In genomic region chr3R:19387608-19388007, dm6 we compare ENCODE assay signal across 4 fruit fly cellular contexts.
TF ChIP-seq lines count a peak whose summit lies in the region.

Gene CG3734 (plus strand): TSS chr3R:19387861.

- TF ChIP-seq CTCF in whole organism, embryonic (GFP tag; optimal IDR thresholded peaks at IDR 0.05; lab: Kevin White, UChicago), result no peak

TF ChIP-seq in whole organism, adult, 20 proteins besides CTCF, POLR2A, EP300 and RAD21:
- TF ChIP-seq cnc (optimal IDR thresholded peaks at IDR 0.05; lab: Kevin White, UChicago) (no peak), CG11617 (GFP tag; optimal IDR thresholded peaks at IDR 0.05; lab: Kevin White, UChicago) (no peak), Mnt (GFP tag; optimal IDR thresholded peaks at IDR 0.05; lab: Kevin White, UChicago) (peak; percentile 57), CG12768 (GFP tag; optimal IDR thresholded peaks at IDR 0.05; lab: Kevin White, UChicago) (no peak), CG14711 (tag; optimal IDR thresholded peaks at IDR 0.05; lab: Kevin White, UChicago) (no peak), kay (GFP tag; lab: Kevin White, UChicago; ENCODE audit: borderline replicate concordance) (peak; percentile 78), bab1 (GFP tag; optimal IDR thresholded peaks at IDR 0.05; lab: Kevin White, UChicago) (no peak), pad (GFP tag; optimal IDR thresholded peaks at IDR 0.05; lab: Kevin White, UChicago) (peak; percentile 1), Crg-1 (GFP tag; optimal IDR thresholded peaks at IDR 0.05; lab: Kevin White, UChicago) (no peak), Clk (GFP tag; optimal IDR thresholded peaks at IDR 0.05; lab: Kevin White, UChicago) (no peak), CG5204 (GFP tag; optimal IDR thresholded peaks at IDR 0.05; lab: Kevin White, UChicago) (no peak), cic (GFP tag; optimal IDR thresholded peaks at IDR 0.05; lab: Kevin White, UChicago) (peak; percentile 73), CG7045 (GFP tag; optimal IDR thresholded peaks at IDR 0.05; lab: Kevin White, UChicago) (no peak)

TF ChIP-seq in whole organism, embryonic, 481 proteins besides CTCF, POLR2A, EP300 and RAD21 (continues in another document):
- TF ChIP-seq ERR (GFP tag; optimal IDR thresholded peaks at IDR 0.05; lab: Kevin White, UChicago), result no peak
- TF ChIP-seq kah (GFP tag; optimal IDR thresholded peaks at IDR 0.05; lab: Kevin White, UChicago), result no peak
- TF ChIP-seq exex (tag; optimal IDR thresholded peaks at IDR 0.05; lab: Kevin White, UChicago), result peak; percentile 99
- TF ChIP-seq CG31365 (tag; optimal IDR thresholded peaks at IDR 0.05; lab: Kevin White, UChicago), result no peak
- TF ChIP-seq Hr39 (optimal IDR thresholded peaks at IDR 0.05; lab: Kevin White, UChicago), result no peak
- no peak for TF ChIP-seq dpn (GFP tag; optimal IDR thresholded peaks at IDR 0.05; lab: Kevin White, UChicago)
- TF ChIP-seq Kr (GFP tag; optimal IDR thresholded peaks at IDR 0.05; lab: Kevin White, UChicago), result no peak
- TF ChIP-seq mirr (GFP tag; optimal IDR thresholded peaks at IDR 0.05; lab: Kevin White, UChicago), result peak; percentile 93
- TF ChIP-seq lov (optimal IDR thresholded peaks at IDR 0.05; lab: Kevin White, UChicago), result no peak
- no peak for TF ChIP-seq lov (GFP tag; IDR thresholded peaks at IDR 0.05; lab: Robert Waterston, UW)
- TF ChIP-seq CkIIα-i1 (GFP tag; IDR thresholded peaks at IDR 0.05; lab: Robert Waterston, UW), result no peak
- no peak for TF ChIP-seq E2f2 (GFP tag; IDR thresholded peaks at IDR 0.05; lab: Robert Waterston, UW)
- no peak for TF ChIP-seq CG4730 (GFP tag; IDR thresholded peaks at IDR 0.05; lab: Robert Waterston, UW)
- no peak for TF ChIP-seq eyg (GFP tag; optimal IDR thresholded peaks at IDR 0.05; lab: Kevin White, UChicago)
- no peak for TF ChIP-seq CG13775 (GFP tag; optimal IDR thresholded peaks at IDR 0.05; lab: Kevin White, UChicago)
- TF ChIP-seq Drgx (GFP tag; IDR thresholded peaks at IDR 0.05; lab: Robert Waterston, UW), result no peak
- TF ChIP-seq Hr78 (GFP tag; optimal IDR thresholded peaks at IDR 0.05; lab: Kevin White, UChicago), result no peak
- no peak for TF ChIP-seq fru (optimal IDR thresholded peaks at IDR 0.05; lab: Kevin White, UChicago)
- peak; percentile 82 for TF ChIP-seq z (GFP tag; IDR thresholded peaks at IDR 0.05; lab: Robert Waterston, UW)
- TF ChIP-seq CG34376 (GFP tag; optimal IDR thresholded peaks at IDR 0.05; lab: Kevin White, UChicago), result peak; percentile 79
- no peak for TF ChIP-seq ci (GFP tag; IDR thresholded peaks at IDR 0.05; lab: Robert Waterston, UW)
- no peak for TF ChIP-seq CG31441 (GFP tag; IDR thresholded peaks at IDR 0.05; lab: Robert Waterston, UW)
- peak; percentile 69 for TF ChIP-seq grn (GFP tag; optimal IDR thresholded peaks at IDR 0.05; lab: Kevin White, UChicago)
- TF ChIP-seq lab (GFP tag; optimal IDR thresholded peaks at IDR 0.05; lab: Kevin White, UChicago), result peak; percentile 41
- peak; percentile 56 for TF ChIP-seq CG8281 (tag; optimal IDR thresholded peaks at IDR 0.05; lab: Kevin White, UChicago)
- no peak for TF ChIP-seq phol (tag; optimal IDR thresholded peaks at IDR 0.05; lab: Kevin White, UChicago)
- TF ChIP-seq HmgZ (tag; optimal IDR thresholded peaks at IDR 0.05; lab: Kevin White, UChicago), result peak; percentile 7
- no peak for TF ChIP-seq CG10267 (tag; optimal IDR thresholded peaks at IDR 0.05; lab: Kevin White, UChicago)
- no peak for TF ChIP-seq kni (GFP tag; optimal IDR thresholded peaks at IDR 0.05; lab: Kevin White, UChicago)

TF ChIP-seq in whole organism, prepupa, 60 proteins besides CTCF, POLR2A, EP300 and RAD21:
- TF ChIP-seq CG6854 (GFP tag; optimal IDR thresholded peaks at IDR 0.05; lab: Kevin White, UChicago) (no peak), CG11902 (GFP tag; optimal IDR thresholded peaks at IDR 0.05; lab: Kevin White, UChicago) (no peak), Ets96B (tag; optimal IDR thresholded peaks at IDR 0.05; lab: Kevin White, UChicago) (no peak), vri (GFP tag; optimal IDR thresholded peaks at IDR 0.05; lab: Kevin White, UChicago) (peak; percentile 73)

TF ChIP-seq in whole organism, wandering third instar larva, 38 proteins besides CTCF, POLR2A, EP300 and RAD21:
- TF ChIP-seq fru (GFP tag; optimal IDR thresholded peaks at IDR 0.05; lab: Kevin White, UChicago) (peak; percentile 21), jim (GFP tag; optimal IDR thresholded peaks at IDR 0.05; lab: Kevin White, UChicago) (no peak)
